Worm (Caenorhabditis elegans) whole organism, L1 larva: ENCODE data around the gene snf-7.
A peak's percentile ranks its signal among the peaks of the same experiment; 100 is the strongest.

Experiments
- C04F5.9 ChIP-seq: sonication (generic microtip); optimal IDR thresholded peaks from 2 replicates; lab custom pipeline; 2016; ENCODE audit warnings: missing genetic modification characterization, missing compliant biosample characterization
- C16A3.4 ChIP-seq: fragments of 150-350 bp; optimal IDR thresholded peaks from 2 replicates; lab custom pipeline; 2014; ENCODE audit warnings: missing biosample characterization, missing genetic modification characterization
- C34B4.2 ChIP-seq: sonication (generic microtip); optimal IDR thresholded peaks from 2 replicates; lab custom pipeline; 2017; ENCODE audit warnings: mild to moderate bottlenecking, missing genetic modification characterization, missing compliant biosample characterization
- F16B12.6 ChIP-seq: fragments of 150-350 bp; optimal IDR thresholded peaks from 2 replicates; lab custom pipeline; 2014; ENCODE audit warnings: missing biosample characterization, missing genetic modification characterization
- aha-1 ChIP-seq: fragments of 150-350 bp; optimal IDR thresholded peaks from 2 replicates; lab custom pipeline; 2014; ENCODE audit warnings: missing biosample characterization, missing genetic modification characterization
- ama-1 ChIP-seq: fragments of 150-350 bp; optimal IDR thresholded peaks from 2 replicates; lab custom pipeline; 2014
- blmp-1 ChIP-seq: fragments of 150-350 bp; optimal IDR thresholded peaks from 2 replicates; lab custom pipeline; 2014; ENCODE audit warnings: missing biosample characterization, missing genetic modification characterization
- ceh-8 ChIP-seq: fragments of 200-800 bp; sonication (Bioruptor generic); optimal IDR thresholded peaks from 2 replicates; lab custom pipeline; 2018; ENCODE audit warnings: mild to moderate bottlenecking, missing genetic modification characterization, moderate library complexity, missing compliant biosample characterization
- ceh-82 ChIP-seq, 3 experiments: fragments of 150-350 bp in 1 of 3; sonication (generic microtip) in 2 of 3; optimal IDR thresholded peaks; 2 replicates each; lab custom pipeline; 2014 to 2017; ENCODE audit warnings: missing biosample characterization in 3 of 3, missing genetic modification characterization in 3 of 3
- ces-1 ChIP-seq: fragments of 150-350 bp; optimal IDR thresholded peaks from 2 replicates; lab custom pipeline; 2014; ENCODE audit warnings: missing biosample characterization, missing genetic modification reagents, missing genetic modification characterization
- efl-1 ChIP-seq, 4 experiments: fragments of 150-350 bp; optimal IDR thresholded peaks in 3 of 4; peaks in 1 of 4; 1 replicate in 1 of 4; 2 replicates in 3 of 4; lab custom pipeline; 2014; ENCODE audit warnings: missing biosample characterization in 2 of 4, missing genetic modification characterization in 2 of 4, missing genetic modification reagents in 2 of 4
- egl-27 ChIP-seq, 2 experiments: fragments of 150-350 bp in 1 of 2; sonication (generic microtip); optimal IDR thresholded peaks; 3 replicates each; lab custom pipeline; 2017 to 2018; ENCODE audit warnings: missing biosample characterization in 2 of 2, missing genetic modification characterization in 2 of 2, missing genetic modification reagents in 2 of 2
- elt-2 ChIP-seq: sonication (generic microtip); optimal IDR thresholded peaks from 2 replicates; lab custom pipeline; 2016; ENCODE audit warnings: missing genetic modification characterization, mild to moderate bottlenecking, inconsistent platforms, missing compliant biosample characterization, missing genetic modification reagents
- elt-3 ChIP-seq, 6 experiments: fragments of 150-350 bp in 1 of 6; sonication (generic microtip); optimal IDR thresholded peaks; 2 replicates each; lab custom pipeline; 2017 to 2018; ENCODE audit warnings: missing biosample characterization in 6 of 6, missing genetic modification characterization in 6 of 6, inconsistent platforms in 1 of 6
- fkh-8 ChIP-seq: sonication (generic microtip); optimal IDR thresholded peaks from 2 replicates; lab custom pipeline; 2016; ENCODE audit warnings: mild to moderate bottlenecking, missing genetic modification characterization, missing compliant biosample characterization
- grh-1 ChIP-seq: fragments of 200-800 bp; sonication (Bioruptor generic); IDR thresholded peaks from 2 replicates; pipeline ENCODE4 v1.3.6; 2022; ENCODE audit warnings: missing genetic modification reagents, missing genetic modification characterization, missing compliant biosample characterization
- hlh-17 ChIP-seq: fragments of 200-800 bp; sonication (Bioruptor generic); optimal IDR thresholded peaks from 2 replicates; lab custom pipeline; 2018; ENCODE audit warnings: missing genetic modification characterization, mild to moderate bottlenecking, missing compliant biosample characterization, moderate library complexity, borderline replicate concordance
- hlh-4 ChIP-seq: sonication (generic microtip); optimal IDR thresholded peaks from 2 replicates; lab custom pipeline; 2016; ENCODE audit warnings: mild to moderate bottlenecking, missing genetic modification characterization, missing compliant biosample characterization
- hpl-2 ChIP-seq: fragments of 150-350 bp; optimal IDR thresholded peaks from 2 replicates; lab custom pipeline; 2014; ENCODE audit warnings: missing biosample characterization, missing genetic modification reagents, missing genetic modification characterization
- lin-13 ChIP-seq: fragments of 150-350 bp; optimal IDR thresholded peaks from 2 replicates; lab custom pipeline; 2014; ENCODE audit warnings: missing biosample characterization, missing genetic modification reagents, missing genetic modification characterization
- lin-14 ChIP-seq: fragments of 200-800 bp; sonication (Bioruptor generic); optimal IDR thresholded peaks from 2 replicates; lab custom pipeline; 2018; ENCODE audit warnings: mild to moderate bottlenecking, missing genetic modification characterization, moderate library complexity, missing compliant biosample characterization
- lin-15B ChIP-seq: fragments of 150-350 bp; sonication (generic microtip); optimal IDR thresholded peaks from 3 replicates; lab custom pipeline; 2014; ENCODE audit warnings: missing biosample characterization, missing genetic modification characterization
- mab-9 ChIP-seq: fragments of 200-800 bp; sonication (Bioruptor generic); IDR thresholded peaks from 2 replicates; pipeline ENCODE4 v1.3.6; 2022; ENCODE audit warnings: missing genetic modification reagents, missing genetic modification characterization, missing compliant biosample characterization
- mdl-1 ChIP-seq, 2 experiments: fragments of 150-350 bp; optimal IDR thresholded peaks; 2 replicates each; lab custom pipeline; 2014 to 2017; ENCODE audit warnings: missing biosample characterization in 2 of 2, missing genetic modification characterization in 2 of 2, inconsistent platforms in 1 of 2
- mef-2 ChIP-seq: fragments of 150-350 bp; optimal IDR thresholded peaks from 2 replicates; lab custom pipeline; 2014; ENCODE audit warnings: missing biosample characterization, missing genetic modification characterization
- nhr-11 ChIP-seq: fragments of 150-350 bp; optimal IDR thresholded peaks from 2 replicates; lab custom pipeline; 2014; ENCODE audit warnings: missing biosample characterization, missing genetic modification characterization
- nhr-19 ChIP-seq: fragments of 200-800 bp; sonication (Bioruptor generic); conservative IDR thresholded peaks from 2 replicates; pipeline ENCODE4 v1.3.6; 2022; ENCODE audit warnings: missing genetic modification characterization, missing compliant biosample characterization
- nhr-20 ChIP-seq: sonication (generic microtip); optimal IDR thresholded peaks from 2 replicates; lab custom pipeline; 2016; ENCODE audit warnings: mild to moderate bottlenecking, missing genetic modification characterization, missing compliant biosample characterization
- nhr-237 ChIP-seq: fragments of 150-350 bp; optimal IDR thresholded peaks from 2 replicates; lab custom pipeline; 2014; ENCODE audit warnings: missing biosample characterization, missing genetic modification characterization
- nhr-28 ChIP-seq: fragments of 150-350 bp; optimal IDR thresholded peaks from 2 replicates; lab custom pipeline; 2014; ENCODE audit warnings: missing biosample characterization, missing genetic modification characterization
- nhr-47 ChIP-seq: sonication (generic microtip); optimal IDR thresholded peaks from 2 replicates; lab custom pipeline; 2016; ENCODE audit warnings: mild to moderate bottlenecking, missing genetic modification characterization, moderate library complexity, missing compliant biosample characterization
- nhr-71 ChIP-seq: sonication (generic microtip); optimal IDR thresholded peaks from 2 replicates; lab custom pipeline; 2016; ENCODE audit warnings: mild to moderate bottlenecking, missing genetic modification characterization, moderate library complexity, missing compliant biosample characterization
- nhr-76 ChIP-seq: sonication (generic microtip); optimal IDR thresholded peaks from 2 replicates; lab custom pipeline; 2017; ENCODE audit warnings: missing biosample characterization, missing genetic modification characterization
- nhr-77 ChIP-seq: fragments of 150-350 bp; optimal IDR thresholded peaks from 2 replicates; lab custom pipeline; 2014; ENCODE audit warnings: missing biosample characterization, missing genetic modification characterization
- nhr-90 ChIP-seq: sonication (generic microtip); optimal IDR thresholded peaks from 2 replicates; lab custom pipeline; 2016; ENCODE audit warnings: mild to moderate bottlenecking, missing genetic modification characterization, missing compliant biosample characterization; ENCODE audit not compliant: poor library complexity
- pag-3 ChIP-seq: sonication (generic microtip); optimal IDR thresholded peaks from 2 replicates; lab custom pipeline; 2017; ENCODE audit warnings: missing genetic modification characterization, mild to moderate bottlenecking, missing compliant biosample characterization, antibody characterized with exemption, borderline replicate concordance; ENCODE audit not compliant: insufficient read depth
- pax-3 ChIP-seq: fragments of 200-800 bp; sonication (Bioruptor generic); optimal IDR thresholded peaks from 2 replicates; lab custom pipeline; 2018; ENCODE audit warnings: mild to moderate bottlenecking, missing genetic modification characterization, moderate library complexity, missing compliant biosample characterization
- pqm-1 ChIP-seq: sonication (generic microtip); optimal IDR thresholded peaks from 3 replicates; lab custom pipeline; 2017; ENCODE audit warnings: missing biosample characterization, missing genetic modification characterization
- rnt-1 ChIP-seq: sonication (generic microtip); optimal IDR thresholded peaks from 2 replicates; lab custom pipeline; 2016; ENCODE audit warnings: mild to moderate bottlenecking, missing genetic modification characterization, moderate library complexity, missing compliant biosample characterization
- snpc-4 ChIP-seq: fragments of 150-350 bp; optimal IDR thresholded peaks from 2 replicates; lab custom pipeline; 2014; ENCODE audit warnings: missing biosample characterization, missing genetic modification characterization
- snu-23 ChIP-seq: sonication (generic microtip); optimal IDR thresholded peaks from 2 replicates; lab custom pipeline; 2016; ENCODE audit warnings: missing genetic modification characterization, missing compliant biosample characterization
- swsn-7 ChIP-seq: sonication (generic microtip); optimal IDR thresholded peaks from 2 replicates; lab custom pipeline; 2016; ENCODE audit warnings: missing genetic modification characterization, missing compliant biosample characterization
- tbx-2 ChIP-seq: sonication (generic microtip); optimal IDR thresholded peaks from 2 replicates; lab custom pipeline; 2016; ENCODE audit warnings: missing genetic modification characterization, missing compliant biosample characterization
- tlp-1 ChIP-seq: fragments of 150-350 bp; optimal IDR thresholded peaks from 2 replicates; lab custom pipeline; 2014; ENCODE audit warnings: missing biosample characterization, missing genetic modification characterization
- unc-130 ChIP-seq: fragments of 150-350 bp; optimal IDR thresholded peaks from 2 replicates; lab custom pipeline; 2017; ENCODE audit warnings: missing biosample characterization, missing genetic modification characterization, inconsistent platforms
- vab-15 ChIP-seq: sonication (generic microtip); optimal IDR thresholded peaks from 2 replicates; lab custom pipeline; 2017; ENCODE audit warnings: missing genotype, mild to moderate bottlenecking, missing genetic modification characterization, missing compliant biosample characterization
- xbp-1 ChIP-seq: sonication (generic microtip); optimal IDR thresholded peaks from 2 replicates; lab custom pipeline; 2016; ENCODE audit warnings: missing genetic modification characterization, missing compliant biosample characterization
- zip-4 ChIP-seq: fragments of 200-800 bp; sonication (Bioruptor generic); optimal IDR thresholded peaks from 2 replicates; lab custom pipeline; 2018; ENCODE audit warnings: mild to moderate bottlenecking, missing genetic modification characterization, moderate library complexity, missing compliant biosample characterization
- ztf-4 ChIP-seq: fragments of 150-350 bp; optimal IDR thresholded peaks from 2 replicates; lab custom pipeline; 2014; ENCODE audit warnings: missing biosample characterization, missing genetic modification characterization

Gene snf-7

DNA sequence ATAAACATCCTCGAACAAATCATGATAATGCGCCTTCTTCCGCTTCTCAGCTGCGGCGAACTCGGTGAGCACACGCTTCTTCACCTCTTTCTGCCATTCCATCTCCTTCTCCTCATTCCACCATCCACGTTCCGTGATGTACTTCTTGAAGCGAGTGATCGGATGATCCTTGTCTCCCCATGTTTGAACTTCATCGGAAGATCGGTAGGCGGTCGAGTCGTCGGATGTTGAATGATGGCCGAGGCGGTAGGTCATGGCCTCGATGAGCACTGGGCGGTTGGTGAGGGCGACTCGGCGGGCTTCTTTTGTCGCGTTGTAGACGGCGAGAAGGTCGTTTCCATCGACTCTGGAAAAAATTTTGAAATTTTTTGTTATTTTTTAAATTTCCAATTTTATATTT, 36.9 kb upstream of the snf-7 start:
- TF ChIP-seq ama-1 (lab: Kevin White, UChicago) = no peak
- TF ChIP-seq lin-15B = no peak
- TF ChIP-seq nhr-71 (tag; lab: Kevin White, UChicago) = no peak
- TF ChIP-seq hlh-4 (tag; lab: Kevin White, UChicago) = no peak
- no peak for TF ChIP-seq hpl-2 (GFP tag; lab: Kevin White, UChicago)
- TF ChIP-seq nhr-77 (tag; lab: Kevin White, UChicago) = no peak
- no peak for TF ChIP-seq nhr-11 (tag; lab: Kevin White, UChicago)
- no peak for TF ChIP-seq nhr-90 (tag; lab: Kevin White, UChicago)
- TF ChIP-seq blmp-1 = no peak
- no peak for TF ChIP-seq ztf-4

DNA sequence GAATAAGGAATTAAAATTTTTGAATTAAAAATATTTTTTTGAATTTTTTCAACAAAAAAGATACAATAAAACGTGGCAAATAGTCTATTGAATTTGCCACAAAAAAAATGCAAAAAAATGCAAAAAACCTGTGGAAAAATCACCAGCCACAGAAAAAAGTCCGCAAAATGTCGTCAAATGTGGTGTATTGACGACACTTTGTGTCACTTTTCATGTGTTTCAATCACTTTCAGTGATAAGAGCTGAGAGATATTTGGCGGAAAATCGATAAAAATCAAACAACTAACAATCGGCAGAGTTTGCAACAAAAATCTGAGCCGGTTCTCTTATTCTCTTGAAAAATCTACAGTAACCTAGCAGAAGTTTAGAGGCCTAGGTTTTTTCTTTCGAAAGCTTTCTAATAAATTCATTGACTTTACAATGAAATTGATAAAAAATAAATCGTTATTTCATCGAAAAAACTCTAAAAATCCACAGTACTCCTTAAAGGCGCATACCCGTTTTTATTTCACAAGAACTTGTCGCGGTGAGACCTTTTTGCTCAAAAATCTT, 33.4 kb upstream of the snf-7 start:
- TF ChIP-seq efl-1 (optimal IDR thresholded peaks at IDR 0.05; lab: Kevin White, UChicago) = peak; percentile 51 to 59
- TF ChIP-seq efl-1 (GFP tag; optimal IDR thresholded peaks at IDR 0.05 in 1 of 2; lab: Kevin White, UChicago) = peak; percentile 55 to 95
- no peak for TF ChIP-seq tbx-2 (tag; lab: Kevin White, UChicago)
- no peak for TF ChIP-seq pax-3
- TF ChIP-seq ztf-4 = no peak
- TF ChIP-seq snu-23 (GFP tag; lab: Kevin White, UChicago) = peak; percentile 48
- TF ChIP-seq C04F5.9 (tag; lab: Kevin White, UChicago) = no peak
- no peak for TF ChIP-seq fkh-8 (tag; lab: Kevin White, UChicago)
- TF ChIP-seq unc-130 (tag; lab: Kevin White, UChicago) = peak; percentile 15
- TF ChIP-seq snpc-4 (tag; lab: Kevin White, UChicago) = no peak
- TF ChIP-seq pqm-1 (tag; lab: Kevin White, UChicago) = no peak
- TF ChIP-seq nhr-76 (tag; lab: Kevin White, UChicago) = no peak
- TF ChIP-seq nhr-19 (GFP tag; lab: Robert Waterston, UW) = peak; percentile 9; the same call in 1 of the 2 replicates
- TF ChIP-seq mdl-1 (tag; optimal IDR thresholded peaks at IDR 0.05; lab: Kevin White, UChicago) = no peak
- TF ChIP-seq nhr-77 (tag; lab: Kevin White, UChicago) = no peak
- no peak for TF ChIP-seq mab-9 (GFP tag; lab: Robert Waterston, UW)
- peak; percentile 49 for TF ChIP-seq nhr-71 (tag; lab: Kevin White, UChicago)
- TF ChIP-seq zip-4 = no peak
- TF ChIP-seq xbp-1 = peak; percentile 34
- TF ChIP-seq grh-1 = no peak
- TF ChIP-seq hlh-17 (GFP tag; lab: Kevin White, UChicago) = no peak
- no peak for TF ChIP-seq nhr-237 (tag; lab: Kevin White, UChicago)
- TF ChIP-seq vab-15 (tag; lab: Kevin White, UChicago) = no peak
- TF ChIP-seq mef-2 (tag; lab: Kevin White, UChicago) = no peak
- TF ChIP-seq C34B4.2 = no peak
- TF ChIP-seq ceh-8 (GFP tag; lab: Kevin White, UChicago) = no peak
- TF ChIP-seq tlp-1 = no peak
- TF ChIP-seq lin-13 (GFP tag; lab: Kevin White, UChicago) = no peak
- no peak for TF ChIP-seq elt-2
- TF ChIP-seq ceh-82 (tag; optimal IDR thresholded peaks at IDR 0.05; lab: Kevin White, UChicago) = no peak
- TF ChIP-seq nhr-11 (tag; lab: Kevin White, UChicago) = no peak
- no peak for TF ChIP-seq lin-15B
- peak; percentile 32 for TF ChIP-seq C16A3.4 (tag; lab: Kevin White, UChicago)
- no peak for TF ChIP-seq aha-1 (tag; lab: Kevin White, UChicago)
- TF ChIP-seq swsn-7 = peak; percentile 9
- no peak for TF ChIP-seq ces-1 (GFP tag; lab: Kevin White, UChicago)
- TF ChIP-seq hlh-4 (tag; lab: Kevin White, UChicago) = no peak
- no peak for TF ChIP-seq ama-1 (lab: Kevin White, UChicago)
- no peak for TF ChIP-seq pag-3
- TF ChIP-seq rnt-1 (tag; lab: Kevin White, UChicago) = peak; percentile 56
- peak; percentile 13 for TF ChIP-seq nhr-20 (tag; lab: Kevin White, UChicago)
- TF ChIP-seq lin-14 (GFP tag; lab: Kevin White, UChicago) = no peak
- TF ChIP-seq nhr-28 (tag; lab: Kevin White, UChicago) = no peak
- TF ChIP-seq egl-27 (tag; optimal IDR thresholded peaks at IDR 0.05; lab: Kevin White, UChicago) = no peak
- TF ChIP-seq elt-3 (tag; optimal IDR thresholded peaks at IDR 0.05; lab: Kevin White, UChicago) = peak in 2 of 6 experiments; percentile 16 to 24
- peak; percentile 87 for TF ChIP-seq F16B12.6 (tag; lab: Kevin White, UChicago)
- TF ChIP-seq nhr-47 (tag; lab: Kevin White, UChicago) = peak; percentile 39
